Worm (Caenorhabditis elegans): ENCODE data around the gene T02C5.1.

DNA sequence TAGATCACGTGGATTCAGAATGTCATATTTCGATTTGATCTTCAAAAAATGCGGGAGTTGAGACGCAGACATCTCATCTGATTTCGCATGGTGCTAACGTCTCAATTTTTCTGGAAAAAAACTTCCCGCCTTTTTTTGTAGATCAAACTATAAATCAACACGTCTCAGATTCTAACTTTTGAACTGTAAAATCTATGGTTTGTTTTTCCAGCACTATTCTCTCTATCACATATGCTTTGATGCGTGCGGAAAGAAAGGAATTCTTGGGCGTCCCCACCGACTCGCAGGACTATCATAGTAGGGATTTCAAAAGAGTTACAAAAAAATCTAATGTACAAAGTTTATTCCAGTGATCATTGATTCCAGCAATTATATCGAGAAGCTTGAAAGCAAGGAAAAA is 2.9 kb downstream of the T02C5.1 start:
- TF ChIP-seq K02D7.2 (tag; optimal IDR thresholded peaks at IDR 0.05) (no peak), ceh-2 (tag; optimal IDR thresholded peaks at IDR 0.05) (no peak), nhr-232 (tag; optimal IDR thresholded peaks at IDR 0.05) (no peak), fkh-10 (GFP tag; optimal IDR thresholded peaks at IDR 0.05) (no peak)
